Worm (Caenorhabditis elegans) whole organism, L4/young adult: ENCODE data around the gene F47B8.4.

ENCODE experiments used
- W03F9.2 ChIP-seq: fragments of 150-350 bp; optimal IDR thresholded peaks from 2 replicates; lab custom pipeline; 2014; ENCODE audit warnings: missing biosample characterization, missing genetic modification characterization
- dao-5 ChIP-seq: sonication (generic microtip); optimal IDR thresholded peaks from 2 replicates; lab custom pipeline; 2016; ENCODE audit warnings: missing genotype, missing genetic modification characterization, moderate library complexity, missing compliant biosample characterization
- him-1 ChIP-seq: sonication (generic microtip); optimal IDR thresholded peaks from 2 replicates; lab custom pipeline; 2016; ENCODE audit warnings: missing genotype, missing genetic modification reagents, missing genetic modification characterization, missing compliant biosample characterization

DNA sequence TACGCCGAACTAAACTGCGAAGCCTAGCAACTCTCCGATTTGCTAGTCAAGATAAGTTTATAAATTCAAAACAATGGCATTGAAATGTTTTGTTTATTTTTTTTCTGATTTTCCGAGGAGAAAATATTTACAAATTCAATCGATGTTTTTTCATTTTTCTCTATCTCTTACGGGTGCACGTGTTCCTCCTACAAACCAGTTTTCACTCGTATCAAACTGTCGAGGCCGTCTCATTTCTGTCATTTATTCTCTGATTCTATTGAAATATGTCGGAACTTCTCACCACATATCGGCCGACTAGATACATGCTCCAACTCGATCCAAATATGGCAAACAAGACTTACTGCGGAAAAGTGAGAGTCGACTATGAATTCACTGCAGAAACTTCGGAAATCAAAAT, 7.0 kb upstream of the F47B8.4 start, which contains the start of gene F47B8.8:
- TF ChIP-seq him-1 (tag; lab: Kevin White, UChicago) = no peak
- TF ChIP-seq W03F9.2 (tag; lab: Kevin White, UChicago) = no peak
- no peak for TF ChIP-seq dao-5 (tag; lab: Kevin White, UChicago)
